Fruit fly (Drosophila melanogaster) whole organism, embryonic: Measurements from ENCODE around the gene Pis.

Source experiments
- Atf-2 ChIP-seq: fragments of 200-800 bp; sonication (Bioruptor generic); optimal IDR thresholded peaks from 2 replicates; lab custom pipeline; 2016; ENCODE audit warnings: missing biosample characterization, missing genetic modification characterization
- Atf6 ChIP-seq: fragments of 200-800 bp; sonication (Bioruptor generic); IDR thresholded peaks from 2 replicates; pipeline ENCODE4 v1.3.6; 2022; ENCODE audit warnings: missing biosample characterization, missing genetic modification characterization
- Bteb2 ChIP-seq: fragments of 200-800 bp; sonication (Bioruptor generic); optimal IDR thresholded peaks from 2 replicates; lab custom pipeline; 2016; ENCODE audit warnings: missing biosample characterization, missing genetic modification characterization
- CG12104 ChIP-seq: fragments of 200-800 bp; sonication (Bioruptor generic); optimal IDR thresholded peaks from 3 replicates; lab custom pipeline; 2016; ENCODE audit warnings: missing biosample characterization, missing genetic modification characterization
- CG12744 ChIP-seq: fragments of 200-800 bp; sonication (Bioruptor generic); optimal IDR thresholded peaks from 2 replicates; lab custom pipeline; 2016; ENCODE audit warnings: missing biosample characterization, missing genetic modification characterization
- CG12769 ChIP-seq: fragments of 200-800 bp; sonication (Bioruptor generic); optimal IDR thresholded peaks from 2 replicates; lab custom pipeline; 2019; ENCODE audit warnings: missing biosample characterization, mild to moderate bottlenecking, missing genetic modification characterization, moderate library complexity
- CG13123 ChIP-seq: fragments of 200-800 bp; sonication (Bioruptor generic); optimal IDR thresholded peaks from 2 replicates; lab custom pipeline; 2016; ENCODE audit warnings: missing biosample characterization, missing genetic modification characterization
- CG15514 ChIP-seq: fragments of 200-800 bp; sonication (Bioruptor generic); optimal IDR thresholded peaks from 3 replicates; lab custom pipeline; 2017; ENCODE audit warnings: missing biosample characterization, missing genetic modification characterization, mild to moderate bottlenecking, moderate library complexity, missing genetic modification reagents
- CG1603 ChIP-seq: fragments of 200-800 bp; sonication (Bioruptor generic); optimal IDR thresholded peaks from 2 replicates; lab custom pipeline; 2019; ENCODE audit warnings: missing biosample characterization, mild to moderate bottlenecking, missing genetic modification characterization, moderate library complexity
- CG1647 ChIP-seq: fragments of 200-800 bp; sonication (Bioruptor generic); optimal IDR thresholded peaks from 3 replicates; lab custom pipeline; 2016; ENCODE audit warnings: missing biosample characterization, missing genetic modification characterization
- CG17802 ChIP-seq: fragments of 200-800 bp; sonication (Bioruptor generic); optimal IDR thresholded peaks from 2 replicates; lab custom pipeline; 2018; ENCODE audit warnings: missing biosample characterization, mild to moderate bottlenecking, missing genetic modification characterization, moderate library complexity
- CG18011 ChIP-seq: fragments of 200-800 bp; sonication (Bioruptor generic); optimal IDR thresholded peaks from 2 replicates; lab custom pipeline; 2017; ENCODE audit warnings: missing biosample characterization, missing genetic modification characterization, mild to moderate bottlenecking, moderate library complexity, missing genotype
- CG18476 ChIP-seq: fragments of 200-800 bp; sonication (Bioruptor generic); optimal IDR thresholded peaks from 2 replicates; lab custom pipeline; 2016; ENCODE audit warnings: missing biosample characterization, mild to moderate bottlenecking, missing genetic modification characterization
- CG18619 ChIP-seq: fragments of 200-800 bp; sonication (Bioruptor generic); optimal IDR thresholded peaks from 3 replicates; lab custom pipeline; 2017; ENCODE audit warnings: missing biosample characterization, mild to moderate bottlenecking, missing genetic modification characterization
- CG2116 ChIP-seq: fragments of 200-800 bp; sonication (Bioruptor generic); optimal IDR thresholded peaks from 3 replicates; lab custom pipeline; 2018; ENCODE audit warnings: missing biosample characterization, mild to moderate bottlenecking, missing genetic modification characterization
- CG2199 ChIP-seq: fragments of 200-800 bp; sonication (Bioruptor generic); IDR thresholded peaks from 3 replicates; pipeline ENCODE4 v1.3.6; 2022; ENCODE audit warnings: missing biosample characterization, missing genetic modification characterization
- CG2202 ChIP-seq: fragments of 200-800 bp; sonication (Bioruptor generic); optimal IDR thresholded peaks from 2 replicates; lab custom pipeline; 2018; ENCODE audit warnings: missing biosample characterization, mild to moderate bottlenecking, missing genetic modification characterization
- CG4404 ChIP-seq: fragments of 200-800 bp; sonication (Bioruptor generic); IDR thresholded peaks from 2 replicates; pipeline ENCODE4 v1.3.6; 2022; ENCODE audit warnings: missing biosample characterization, missing genetic modification characterization
- CG4820 ChIP-seq: fragments of 200-800 bp; sonication (Bioruptor generic); optimal IDR thresholded peaks from 3 replicates; lab custom pipeline; 2016; ENCODE audit warnings: missing biosample characterization, missing genetic modification characterization
- CG6272 ChIP-seq: fragments of 200-800 bp; sonication (Bioruptor generic); IDR thresholded peaks from 2 replicates; pipeline ENCODE4 v1.3.6; 2022; ENCODE audit warnings: missing biosample characterization, missing genetic modification characterization
- CG6654 ChIP-seq: fragments of 200-800 bp; sonication (Bioruptor generic); optimal IDR thresholded peaks from 2 replicates; lab custom pipeline; 2017; ENCODE audit warnings: missing biosample characterization, mild to moderate bottlenecking, missing genetic modification characterization
- CG9437 ChIP-seq: fragments of 200-800 bp; sonication (Bioruptor generic); optimal IDR thresholded peaks from 2 replicates; lab custom pipeline; 2018; ENCODE audit warnings: missing biosample characterization, mild to moderate bottlenecking, missing genetic modification characterization
- Doc2 ChIP-seq: fragments of 200-800 bp; sonication (Bioruptor generic); IDR thresholded peaks from 2 replicates; pipeline ENCODE4 v1.3.6; 2022; ENCODE audit warnings: missing biosample characterization, missing genetic modification characterization
- Elba2 ChIP-seq: fragments of 200-800 bp; sonication (Bioruptor generic); optimal IDR thresholded peaks from 3 replicates; lab custom pipeline; 2016; ENCODE audit warnings: missing biosample characterization, missing genetic modification characterization
- GATAe ChIP-seq: fragments of 200-800 bp; sonication (Bioruptor generic); conservative IDR thresholded peaks from 2 replicates; pipeline ENCODE4 v1.3.6; 2022; ENCODE audit warnings: missing biosample characterization, missing genetic modification characterization
- Hmx ChIP-seq: fragments of 200-800 bp; sonication (Bioruptor generic); optimal IDR thresholded peaks from 2 replicates; lab custom pipeline; 2016; ENCODE audit warnings: missing biosample characterization, missing genetic modification characterization
- Lhr ChIP-seq: fragments of 200-800 bp; sonication (Bioruptor generic); optimal IDR thresholded peaks from 3 replicates; lab custom pipeline; 2017; ENCODE audit warnings: mild to moderate bottlenecking, missing biosample characterization, missing genetic modification reagents, missing genetic modification characterization
- MBD-R2 ChIP-seq: fragments of 200-800 bp; sonication (Bioruptor generic); IDR thresholded peaks from 2 replicates; pipeline ENCODE4 v1.3.6; 2022; ENCODE audit warnings: missing biosample characterization, missing genetic modification characterization
- Mrtf ChIP-seq: fragments of 200-800 bp; sonication (Bioruptor generic); IDR thresholded peaks from 3 replicates; pipeline ENCODE4 v1.3.6; 2022; ENCODE audit warnings: missing biosample characterization, missing genetic modification characterization
- Nf-YB ChIP-seq: fragments of 200-800 bp; sonication (Bioruptor generic); optimal IDR thresholded peaks from 3 replicates; lab custom pipeline; 2019; ENCODE audit warnings: missing biosample characterization, mild to moderate bottlenecking, missing genetic modification characterization, moderate library complexity
- TFAM ChIP-seq: fragments of 200-800 bp; sonication (Bioruptor generic); optimal IDR thresholded peaks from 2 replicates; lab custom pipeline; 2017; ENCODE audit warnings: missing biosample characterization, missing genetic modification characterization, inconsistent platforms
- bab2 ChIP-seq: fragments of 200-800 bp; sonication (Bioruptor generic); optimal IDR thresholded peaks from 2 replicates; lab custom pipeline; 2016; ENCODE audit warnings: missing biosample characterization, missing genetic modification characterization
- bigmax ChIP-seq: fragments of 200-800 bp; sonication (Bioruptor generic); optimal IDR thresholded peaks from 2 replicates; lab custom pipeline; 2018; ENCODE audit warnings: missing biosample characterization, mild to moderate bottlenecking, missing genetic modification characterization
- chif ChIP-seq, 2 experiments: fragments of 200-800 bp; sonication (Bioruptor generic); optimal IDR thresholded peaks; 3 replicates each; lab custom pipeline; 2016; ENCODE audit warnings: missing biosample characterization in 2 of 2, missing genetic modification characterization in 2 of 2
- dimm ChIP-seq: fragments of 200-800 bp; sonication (Bioruptor generic); IDR thresholded peaks from 2 replicates; pipeline ENCODE4 v1.3.6; 2022; ENCODE audit warnings: missing biosample characterization, missing genetic modification characterization
- dm ChIP-seq: fragments of 200-800 bp; sonication (Bioruptor generic); optimal IDR thresholded peaks from 3 replicates; lab custom pipeline; 2016; ENCODE audit warnings: missing biosample characterization, missing genetic modification characterization
- dpn ChIP-seq, 2 experiments: fragments of 200-800 bp; sonication (Bioruptor generic); optimal IDR thresholded peaks; 3 replicates each; lab custom pipeline; 2016; ENCODE audit warnings: missing biosample characterization in 2 of 2, missing genetic modification characterization in 2 of 2
- eyg ChIP-seq: fragments of 200-800 bp; sonication (Bioruptor generic); optimal IDR thresholded peaks from 3 replicates; lab custom pipeline; 2016; ENCODE audit warnings: missing biosample characterization, missing genetic modification characterization
- fd102C ChIP-seq: fragments of 200-800 bp; sonication (Bioruptor generic); optimal IDR thresholded peaks from 2 replicates; lab custom pipeline; 2018; ENCODE audit warnings: missing biosample characterization, mild to moderate bottlenecking, missing genetic modification characterization, moderate library complexity
- grn ChIP-seq: fragments of 200-800 bp; sonication (Bioruptor generic); optimal IDR thresholded peaks from 3 replicates; lab custom pipeline; 2017; ENCODE audit warnings: missing biosample characterization, missing genetic modification characterization
- jing ChIP-seq: fragments of 200-800 bp; sonication (Bioruptor generic); optimal IDR thresholded peaks from 2 replicates; lab custom pipeline; 2018; ENCODE audit warnings: missing biosample characterization, mild to moderate bottlenecking, missing genetic modification characterization
- mam ChIP-seq: fragments of 200-800 bp; sonication (Bioruptor generic); optimal IDR thresholded peaks from 3 replicates; lab custom pipeline; 2016; ENCODE audit warnings: missing biosample characterization, missing genetic modification characterization
- otp ChIP-seq: fragments of 200-800 bp; sonication (Bioruptor generic); IDR thresholded peaks from 3 replicates; pipeline ENCODE4, ENCODE4 v1.3.6; 2022; ENCODE audit warnings: missing biosample characterization, missing genetic modification characterization
- p53 ChIP-seq: fragments of 200-800 bp; sonication (Bioruptor generic); optimal IDR thresholded peaks from 2 replicates; lab custom pipeline; 2016; ENCODE audit warnings: missing biosample characterization, missing genetic modification characterization
- pb ChIP-seq: fragments of 200-800 bp; sonication (Bioruptor generic); optimal IDR thresholded peaks from 3 replicates; lab custom pipeline; 2016; ENCODE audit warnings: missing biosample characterization, missing genetic modification characterization
- pros ChIP-seq: fragments of 200-800 bp; sonication (Bioruptor generic); optimal IDR thresholded peaks from 3 replicates; lab custom pipeline; 2019; ENCODE audit warnings: missing biosample characterization, mild to moderate bottlenecking, missing genetic modification characterization, moderate library complexity
- salm ChIP-seq: fragments of 200-800 bp; sonication (Bioruptor generic); optimal IDR thresholded peaks from 2 replicates; lab custom pipeline; 2018; ENCODE audit warnings: missing biosample characterization, mild to moderate bottlenecking, missing genetic modification characterization
- sc ChIP-seq, 3 experiments: fragments of >200 bp in 2 of 3; fragments of 200-800 bp in 1 of 3; sonication (Bioruptor generic) in 1 of 3; optimal IDR thresholded peaks; 2 replicates in 2 of 3; 3 replicates in 1 of 3; lab custom pipeline; 2017; ENCODE audit warnings: mild to moderate bottlenecking in 1 of 3, missing biosample characterization in 1 of 3, missing genetic modification characterization in 1 of 3, missing genetic modification reagents in 1 of 3
- sd ChIP-seq: fragments of 200-800 bp; sonication (Bioruptor generic); optimal IDR thresholded peaks from 3 replicates; lab custom pipeline; 2018; ENCODE audit warnings: missing biosample characterization, mild to moderate bottlenecking, missing genetic modification characterization, moderate library complexity
- sens-2 ChIP-seq: fragments of 200-800 bp; sonication (Bioruptor generic); IDR thresholded peaks from 2 replicates; pipeline ENCODE4 v1.3.6; 2022; ENCODE audit warnings: missing biosample characterization, missing genetic modification characterization
- ssp ChIP-seq: fragments of 200-800 bp; sonication (Bioruptor generic); IDR thresholded peaks from 2 replicates; pipeline ENCODE4 v1.3.6; 2022; ENCODE audit warnings: missing biosample characterization, missing genetic modification characterization
- tup ChIP-seq: fragments of 200-800 bp; sonication (Bioruptor generic); optimal IDR thresholded peaks from 2 replicates; lab custom pipeline; 2016; ENCODE audit warnings: missing biosample characterization, mild to moderate bottlenecking, missing genetic modification characterization, moderate library complexity

The Pis gene

dm6 chrX:15709624-15709983, 6.0 kb upstream of the Pis start (continued):
- TF ChIP-seq Atf-2 (GFP tag; lab: Kevin White, UChicago) = no peak
- TF ChIP-seq CG6654 (GFP tag; lab: Kevin White, UChicago) = no peak
- TF ChIP-seq MBD-R2 = no peak
- TF ChIP-seq Nf-YB (GFP tag; lab: Kevin White, UChicago) = no peak
- TF ChIP-seq Mrtf (GFP tag; lab: Robert Waterston, UW) = no peak
- no peak for TF ChIP-seq fd102C (GFP tag; lab: Kevin White, UChicago)
- no peak for TF ChIP-seq Elba2
- TF ChIP-seq p53 = no peak
- no peak for TF ChIP-seq bigmax (GFP tag; lab: Kevin White, UChicago)
- no peak for TF ChIP-seq dpn (GFP tag; optimal IDR thresholded peaks at IDR 0.05; lab: Kevin White, UChicago)
- no peak for TF ChIP-seq Hmx (GFP tag; lab: Kevin White, UChicago)
- no peak for TF ChIP-seq sens-2 (GFP tag; lab: Robert Waterston, UW)
- TF ChIP-seq CG6272 (GFP tag; lab: Robert Waterston, UW) = no peak
- TF ChIP-seq Lhr (GFP tag; lab: Kevin White, UChicago) = no peak
- TF ChIP-seq sd (tag; lab: Kevin White, UChicago) = no peak
- TF ChIP-seq CG4820 (GFP tag; lab: Kevin White, UChicago) = no peak
- no peak for TF ChIP-seq ssp (GFP tag; lab: Robert Waterston, UW)
- TF ChIP-seq Bteb2 (GFP tag; lab: Kevin White, UChicago) = no peak
- TF ChIP-seq CG12104 (GFP tag; lab: Kevin White, UChicago) = no peak
- no peak for TF ChIP-seq mam (GFP tag; lab: Kevin White, UChicago)
- TF ChIP-seq sc (optimal IDR thresholded peaks at IDR 0.05; lab: Kevin White, UChicago) = no peak
- TF ChIP-seq sc (GFP tag; optimal IDR thresholded peaks at IDR 0.05; lab: Kevin White, UChicago) = no peak
- TF ChIP-seq GATAe (GFP tag; lab: Robert Waterston, UW) = no peak
- no peak for TF ChIP-seq CG13123
- no peak for TF ChIP-seq CG1647 (GFP tag; lab: Kevin White, UChicago)
- no peak for TF ChIP-seq CG15514 (GFP tag; lab: Kevin White, UChicago)
- TF ChIP-seq pb (GFP tag; lab: Kevin White, UChicago) = no peak
- TF ChIP-seq chif (GFP tag; optimal IDR thresholded peaks at IDR 0.05; lab: Kevin White, UChicago) = no peak
- no peak for TF ChIP-seq CG18011 (GFP tag; lab: Kevin White, UChicago)
- no peak for TF ChIP-seq CG18619 (GFP tag; lab: Kevin White, UChicago)
- TF ChIP-seq CG2116 (GFP tag; lab: Kevin White, UChicago) = no peak
- no peak for TF ChIP-seq CG12744 (GFP tag; lab: Kevin White, UChicago)
- TF ChIP-seq bab2 (GFP tag; lab: Kevin White, UChicago) = no peak
- no peak for TF ChIP-seq CG2202 (tag; lab: Kevin White, UChicago)
- no peak for TF ChIP-seq jing (GFP tag; lab: Kevin White, UChicago)
- no peak for TF ChIP-seq CG9437 (GFP tag; lab: Kevin White, UChicago)
- TF ChIP-seq TFAM (GFP tag; lab: Kevin White, UChicago) = no peak
- TF ChIP-seq CG4404 (GFP tag; lab: Robert Waterston, UW) = no peak
- TF ChIP-seq CG2199 (GFP tag; lab: Robert Waterston, UW) = 0 out of 3 replicates have a peak, but pooled peaks have one; percentile 12
- TF ChIP-seq CG1603 (tag; lab: Kevin White, UChicago) = peak; percentile 22
- no peak for TF ChIP-seq pros (GFP tag; lab: Kevin White, UChicago)
- no peak for TF ChIP-seq CG17802 (tag; lab: Kevin White, UChicago)
- 0 out of 3 replicates have a peak, but pooled peaks have one; percentile 12 for TF ChIP-seq otp
- no peak for TF ChIP-seq eyg (GFP tag; lab: Kevin White, UChicago)
- TF ChIP-seq CG18476 (GFP tag; lab: Kevin White, UChicago) = no peak
- no peak for TF ChIP-seq tup (GFP tag; lab: Kevin White, UChicago)
- no peak for TF ChIP-seq grn (GFP tag; lab: Kevin White, UChicago)
- TF ChIP-seq Atf6 (GFP tag; lab: Robert Waterston, UW) = no peak
- TF ChIP-seq dimm (GFP tag; lab: Robert Waterston, UW) = no peak
- TF ChIP-seq CG12769 (tag; lab: Kevin White, UChicago) = peak; percentile 38
- TF ChIP-seq salm (tag; lab: Kevin White, UChicago) = no peak
- TF ChIP-seq Doc2 = no peak
- TF ChIP-seq dm (GFP tag; lab: Kevin White, UChicago) = no peak
